Fruit fly (Drosophila melanogaster): ENCODE measurements around the gene CG5790.

DNA sequence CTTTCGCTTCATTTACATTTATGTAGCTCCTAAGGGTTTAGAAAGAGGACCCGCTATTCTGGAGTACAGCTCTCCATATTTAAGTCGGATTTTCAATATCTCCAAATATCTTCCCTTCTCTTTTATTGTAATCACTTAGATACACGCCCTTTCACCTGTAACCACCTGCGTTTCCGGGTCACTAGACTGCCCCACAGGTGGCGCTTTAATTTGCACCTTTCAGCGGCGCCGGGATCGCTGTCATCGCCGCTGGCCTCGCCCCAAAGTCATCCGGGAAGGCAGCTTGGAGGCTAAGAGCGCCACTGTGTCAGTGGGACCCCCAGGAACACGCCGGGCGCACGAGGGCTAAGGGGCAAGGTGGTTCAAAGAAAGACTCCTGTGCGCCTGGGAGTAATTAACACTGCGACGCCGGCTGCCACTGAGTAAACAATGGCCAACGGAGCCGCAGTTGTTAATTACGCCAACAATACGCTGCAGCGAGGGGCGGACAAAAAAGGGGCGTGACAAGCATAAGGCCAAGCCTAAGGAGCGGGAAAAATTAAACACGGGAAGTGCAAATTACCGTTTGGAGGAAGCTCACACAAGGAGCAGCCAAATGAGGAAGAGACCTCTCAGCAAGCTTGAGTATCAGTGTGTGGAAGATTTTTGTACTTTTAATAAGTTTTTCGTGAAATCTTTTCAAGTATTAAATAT lies 10.3 kb upstream of the CG5790 start:
- TF ChIP-seq h (GFP tag; optimal IDR thresholded peaks at IDR 0.05) (no peak), jim (GFP tag; optimal IDR thresholded peaks at IDR 0.05) (no peak), lola (GFP tag; optimal IDR thresholded peaks at IDR 0.05) (no peak), pan (optimal IDR thresholded peaks at IDR 0.05) (no peak), sage (GFP tag; optimal IDR thresholded peaks at IDR 0.05) (no peak), Sp1 (GFP tag; optimal IDR thresholded peaks at IDR 0.05) (no peak), dmrt93B (GFP tag; optimal IDR thresholded peaks at IDR 0.05) (no peak), Myc (optimal IDR thresholded peaks at IDR 0.05) (no peak), CrebA (GFP tag; optimal IDR thresholded peaks at IDR 0.05; ENCODE audit: borderline replicate concordance) (no peak), rgr (GFP tag; optimal IDR thresholded peaks at IDR 0.05) (no peak), ey (GFP tag; optimal IDR thresholded peaks at IDR 0.05) (no peak)

Measured in whole organism, wandering third instar larva.